Worm (Caenorhabditis elegans) whole organism, mixed stage, embryonic: ENCODE measurements around the gene C13A2.5.

ENCODE experiments used
- ces-1 ChIP-seq: fragments of 150-350 bp; optimal IDR thresholded peaks from 2 replicates; lab custom pipeline; 2014; ENCODE audit warnings: missing biosample characterization, missing genetic modification reagents, missing genetic modification characterization
- ham-2 ChIP-seq: fragments of 200-800 bp; sonication (Bioruptor generic); optimal IDR thresholded peaks from 2 replicates; lab custom pipeline; 2018; ENCODE audit warnings: mild to moderate bottlenecking, missing genetic modification characterization, missing compliant biosample characterization
- nhr-12 ChIP-seq: fragments of 150-350 bp; optimal IDR thresholded peaks from 2 replicates; lab custom pipeline; 2014; ENCODE audit warnings: missing biosample characterization, missing genetic modification characterization
- nhr-28 ChIP-seq: fragments of 150-350 bp; optimal IDR thresholded peaks from 2 replicates; lab custom pipeline; 2014; ENCODE audit warnings: missing biosample characterization, missing genetic modification characterization
- snpc-4 ChIP-seq: fragments of 150-350 bp; optimal IDR thresholded peaks from 2 replicates; lab custom pipeline; 2014; ENCODE audit warnings: missing biosample characterization, missing genetic modification characterization

DNA sequence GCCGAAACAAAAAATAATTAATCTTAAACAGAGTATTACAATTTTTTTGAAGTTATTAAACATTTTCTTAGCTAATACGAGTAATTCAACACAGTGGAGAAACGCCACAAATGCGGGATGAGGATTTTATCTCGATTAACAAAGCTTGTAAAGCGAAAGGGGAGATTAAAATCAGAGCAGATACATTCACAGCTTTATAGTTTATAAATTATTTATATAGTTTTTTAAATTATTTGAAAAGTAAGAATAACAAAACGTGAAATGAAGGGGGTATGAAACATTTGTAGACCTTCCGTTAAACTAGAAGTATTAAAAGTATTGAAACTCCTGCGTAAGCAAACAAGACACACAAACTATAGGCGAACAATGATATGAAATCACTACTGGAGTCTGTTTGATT is 20.5 kb upstream of the C13A2.5 start, which contains the start of gene C05C8.8:
- no peak for TF ChIP-seq snpc-4 (tag; lab: Kevin White, UChicago)
- no peak for TF ChIP-seq nhr-12 (tag; lab: Kevin White, UChicago)
- TF ChIP-seq ces-1 (GFP tag; lab: Kevin White, UChicago) = no peak
- TF ChIP-seq ham-2 (GFP tag; lab: Kevin White, UChicago) = no peak
- TF ChIP-seq nhr-28 (tag; lab: Kevin White, UChicago) = no peak
